Fruit fly (Drosophila melanogaster) whole organism, embryonic: ENCODE results near the gene Tcs6.

Experiments used
- BEAF-32 ChIP-seq: fragments of 200-800 bp; sonication (Bioruptor generic); optimal IDR thresholded peaks from 3 replicates; lab custom pipeline; 2017; ENCODE audit warnings: missing biosample characterization, missing genetic modification characterization, mild to moderate bottlenecking, moderate library complexity, missing genetic modification reagents
- Bdp1 ChIP-seq: fragments of 200-800 bp; sonication (Bioruptor generic); optimal IDR thresholded peaks from 3 replicates; lab custom pipeline; 2016; ENCODE audit warnings: missing biosample characterization, missing genetic modification characterization
- Blimp-1 ChIP-seq: fragments of 200-800 bp; sonication (Bioruptor generic); optimal IDR thresholded peaks from 3 replicates; lab custom pipeline; 2018; ENCODE audit warnings: missing biosample characterization, missing genetic modification characterization, mild to moderate bottlenecking, moderate library complexity, missing genetic modification reagents
- CG10147 ChIP-seq: fragments of 200-800 bp; sonication (Bioruptor generic); optimal IDR thresholded peaks from 2 replicates; lab custom pipeline; 2019; ENCODE audit warnings: missing biosample characterization, mild to moderate bottlenecking, missing genetic modification characterization, moderate library complexity
- CG1024 ChIP-seq: fragments of 200-800 bp; sonication (Bioruptor generic); IDR thresholded peaks from 2 replicates; pipeline ENCODE4 v1.3.6; 2022; ENCODE audit warnings: missing biosample characterization, missing genetic modification characterization
- CG10959 ChIP-seq: fragments of 200-800 bp; sonication (Bioruptor generic); IDR thresholded peaks from 2 replicates; pipeline ENCODE4 v1.3.6; 2022; ENCODE audit warnings: missing biosample characterization, missing genetic modification characterization
- CG12155 ChIP-seq: fragments of 200-800 bp; sonication (Bioruptor generic); optimal IDR thresholded peaks from 3 replicates; lab custom pipeline; 2016; ENCODE audit warnings: missing biosample characterization, missing genetic modification characterization
- CG1233 ChIP-seq: fragments of 200-800 bp; sonication (Bioruptor generic); optimal IDR thresholded peaks from 4 replicates; lab custom pipeline; 2018; ENCODE audit warnings: missing biosample characterization, mild to moderate bottlenecking, missing genetic modification characterization
- CG12391 ChIP-seq: fragments of 200-800 bp; sonication (Bioruptor generic); optimal IDR thresholded peaks from 3 replicates; lab custom pipeline; 2018; ENCODE audit warnings: missing biosample characterization, mild to moderate bottlenecking, missing genetic modification characterization, moderate library complexity
- CG12659 ChIP-seq: fragments of 200-800 bp; sonication (Bioruptor generic); optimal IDR thresholded peaks from 3 replicates; lab custom pipeline; 2017; ENCODE audit warnings: mild to moderate bottlenecking, missing biosample characterization, missing genetic modification reagents, missing genetic modification characterization
- CG13424 ChIP-seq: fragments of 200-800 bp; sonication (Bioruptor generic); optimal IDR thresholded peaks from 2 replicates; lab custom pipeline; 2019; ENCODE audit warnings: missing biosample characterization, mild to moderate bottlenecking, missing genetic modification characterization, moderate library complexity
- CG14710 ChIP-seq: fragments of 200-800 bp; sonication (Bioruptor generic); optimal IDR thresholded peaks from 3 replicates; lab custom pipeline; 2019; ENCODE audit warnings: missing biosample characterization, mild to moderate bottlenecking, missing genetic modification characterization, moderate library complexity
- CG15514 ChIP-seq: fragments of 200-800 bp; sonication (Bioruptor generic); optimal IDR thresholded peaks from 3 replicates; lab custom pipeline; 2017; ENCODE audit warnings: missing biosample characterization, missing genetic modification characterization, mild to moderate bottlenecking, moderate library complexity, missing genetic modification reagents
- CG16813 ChIP-seq: fragments of 200-800 bp; sonication (Bioruptor generic); IDR thresholded peaks from 3 replicates; pipeline ENCODE4 v1.3.6; 2022; ENCODE audit warnings: missing biosample characterization, missing genetic modification characterization; ENCODE audit not compliant: partially characterized antibody
- CG17328 ChIP-seq: fragments of 200-800 bp; sonication (Bioruptor generic); IDR thresholded peaks from 2 replicates; pipeline ENCODE4 v1.3.6; 2022; ENCODE audit warnings: missing biosample characterization, missing genetic modification characterization
- CG1792 ChIP-seq: fragments of 200-800 bp; sonication (Bioruptor generic); optimal IDR thresholded peaks from 2 replicates; lab custom pipeline; 2016; ENCODE audit warnings: missing biosample characterization, missing genetic modification characterization
- CG2120 ChIP-seq: fragments of 200-800 bp; sonication (Bioruptor generic); optimal IDR thresholded peaks from 3 replicates; lab custom pipeline; 2016; ENCODE audit warnings: missing biosample characterization, missing genetic modification characterization
- CG2199 ChIP-seq: fragments of 200-800 bp; sonication (Bioruptor generic); IDR thresholded peaks from 3 replicates; pipeline ENCODE4 v1.3.6; 2022; ENCODE audit warnings: missing biosample characterization, missing genetic modification characterization
- CG31441 ChIP-seq: fragments of 200-800 bp; sonication (Bioruptor generic); IDR thresholded peaks from 2 replicates; pipeline ENCODE4 v1.3.6; 2022; ENCODE audit warnings: missing biosample characterization, missing genetic modification characterization
- CG3281 ChIP-seq: fragments of 200-800 bp; sonication (Bioruptor generic); optimal IDR thresholded peaks from 3 replicates; lab custom pipeline; 2017; ENCODE audit warnings: missing biosample characterization, mild to moderate bottlenecking, missing genetic modification characterization
- CG3726 ChIP-seq: fragments of 200-800 bp; sonication (Bioruptor generic); IDR thresholded peaks from 3 replicates; pipeline ENCODE4, ENCODE4 v1.3.6; 2022; ENCODE audit warnings: missing biosample characterization, missing genetic modification characterization
- CG6272 ChIP-seq: fragments of 200-800 bp; sonication (Bioruptor generic); IDR thresholded peaks from 2 replicates; pipeline ENCODE4 v1.3.6; 2022; ENCODE audit warnings: missing biosample characterization, missing genetic modification characterization
- CG7839 ChIP-seq: fragments of 200-800 bp; sonication (Bioruptor generic); optimal IDR thresholded peaks from 3 replicates; lab custom pipeline; 2018; ENCODE audit warnings: missing biosample characterization, mild to moderate bottlenecking, missing genetic modification characterization, moderate library complexity
- CG7963 ChIP-seq: fragments of 200-800 bp; sonication (Bioruptor generic); IDR thresholded peaks from 3 replicates; pipeline ENCODE4 v1.3.6; 2022; ENCODE audit warnings: missing biosample characterization, missing genetic modification characterization; ENCODE audit not compliant: partially characterized antibody
- CG9437 ChIP-seq: fragments of 200-800 bp; sonication (Bioruptor generic); optimal IDR thresholded peaks from 2 replicates; lab custom pipeline; 2018; ENCODE audit warnings: missing biosample characterization, mild to moderate bottlenecking, missing genetic modification characterization
- Camta ChIP-seq: fragments of 200-800 bp; sonication (Bioruptor generic); optimal IDR thresholded peaks from 2 replicates; lab custom pipeline; 2016; ENCODE audit warnings: missing biosample characterization, missing genetic modification characterization
- CkIIα-i1 ChIP-seq: fragments of 200-800 bp; sonication (Bioruptor generic); IDR thresholded peaks from 2 replicates; pipeline ENCODE4 v1.3.6; 2022; ENCODE audit warnings: missing biosample characterization, missing genetic modification characterization
- CrebB ChIP-seq: fragments of 200-800 bp; sonication (Bioruptor generic); optimal IDR thresholded peaks from 3 replicates; lab custom pipeline; 2018; ENCODE audit warnings: missing biosample characterization, mild to moderate bottlenecking, missing genetic modification characterization
- Dip2 ChIP-seq: fragments of 200-800 bp; sonication (Bioruptor generic); IDR thresholded peaks from 2 replicates; pipeline ENCODE4 v1.3.6; 2022; ENCODE audit warnings: missing biosample characterization, missing genetic modification characterization
- Ets97D ChIP-seq: fragments of 200-800 bp; sonication (Bioruptor generic); optimal IDR thresholded peaks from 3 replicates; lab custom pipeline; 2016; ENCODE audit warnings: missing biosample characterization, missing genetic modification characterization
- Fer1 ChIP-seq: fragments of 200-800 bp; sonication (Bioruptor generic); optimal IDR thresholded peaks from 2 replicates; lab custom pipeline; 2017; ENCODE audit warnings: missing biosample characterization, mild to moderate bottlenecking, missing genetic modification characterization
- Hr39 ChIP-seq: fragments of >200 bp; optimal IDR thresholded peaks from 2 replicates; lab custom pipeline; 2017
- Lhr ChIP-seq: fragments of 200-800 bp; sonication (Bioruptor generic); optimal IDR thresholded peaks from 3 replicates; lab custom pipeline; 2017; ENCODE audit warnings: mild to moderate bottlenecking, missing biosample characterization, missing genetic modification reagents, missing genetic modification characterization
- Lpt ChIP-seq: fragments of >200 bp; optimal IDR thresholded peaks from 2 replicates; lab custom pipeline; 2018; ENCODE audit warnings: missing biosample characterization, missing genetic modification characterization
- NFAT ChIP-seq: fragments of 200-800 bp; sonication (Bioruptor generic); IDR thresholded peaks from 2 replicates; pipeline ENCODE4 v1.3.6; 2022; ENCODE audit warnings: missing biosample characterization, missing genetic modification characterization
- Oli ChIP-seq: fragments of 200-800 bp; sonication (Bioruptor generic); optimal IDR thresholded peaks from 2 replicates; lab custom pipeline; 2018; ENCODE audit warnings: missing biosample characterization, mild to moderate bottlenecking, missing genetic modification characterization, moderate library complexity
- Tbp ChIP-seq: fragments of >200 bp; optimal IDR thresholded peaks from 2 replicates; lab custom pipeline; 2018; ENCODE audit warnings: missing biosample characterization, missing genetic modification characterization
- ato ChIP-seq: fragments of 200-800 bp; sonication (Bioruptor generic); IDR thresholded peaks from 2 replicates; pipeline ENCODE4 v1.3.6; 2022; ENCODE audit warnings: missing biosample characterization, missing genetic modification characterization; ENCODE audit not compliant: partially characterized antibody
- cad ChIP-seq: fragments of >200 bp; optimal IDR thresholded peaks from 2 replicates; lab custom pipeline; 2017; ENCODE audit warnings: missing biosample characterization, missing genetic modification characterization
- dimm ChIP-seq: fragments of 200-800 bp; sonication (Bioruptor generic); IDR thresholded peaks from 2 replicates; pipeline ENCODE4 v1.3.6; 2022; ENCODE audit warnings: missing biosample characterization, missing genetic modification characterization
- dmrt11E ChIP-seq: fragments of 200-800 bp; sonication (Bioruptor generic); optimal IDR thresholded peaks from 3 replicates; lab custom pipeline; 2018; ENCODE audit warnings: missing biosample characterization, mild to moderate bottlenecking, missing genetic modification characterization, moderate library complexity
- gro ChIP-seq: fragments of 200-800 bp; sonication (Bioruptor generic); optimal IDR thresholded peaks from 2 replicates; lab custom pipeline; 2016; ENCODE audit warnings: missing biosample characterization, missing genetic modification characterization
- ham ChIP-seq: fragments of 200-800 bp; sonication (Bioruptor generic); IDR thresholded peaks from 2 replicates; pipeline ENCODE4 v1.3.6; 2022; ENCODE audit warnings: missing biosample characterization, missing genetic modification characterization
- lilli ChIP-seq: fragments of 200-800 bp; sonication (Bioruptor generic); optimal IDR thresholded peaks from 3 replicates; lab custom pipeline; 2016; ENCODE audit warnings: missing biosample characterization, missing genetic modification characterization
- lmd ChIP-seq: fragments of 200-800 bp; sonication (Bioruptor generic); IDR thresholded peaks from 2 replicates; pipeline ENCODE4 v1.3.6; 2022; ENCODE audit warnings: missing biosample characterization, missing genetic modification characterization
- lov ChIP-seq, 2 experiments: fragments of 200-800 bp in 1 of 2; fragments of >200 bp in 1 of 2; sonication (Bioruptor generic) in 1 of 2; IDR thresholded peaks in 1 of 2; optimal IDR thresholded peaks in 1 of 2; 2 replicates in 1 of 2; 3 replicates in 1 of 2; pipeline versions ENCODE4 v1.3.6 to Lab custom; 2017 to 2022; ENCODE audit warnings: missing biosample characterization in 1 of 2, missing genetic modification characterization in 1 of 2
- nerfin-1 ChIP-seq: fragments of 200-800 bp; sonication (Bioruptor generic); optimal IDR thresholded peaks from 3 replicates; lab custom pipeline; 2019; ENCODE audit warnings: missing biosample characterization, mild to moderate bottlenecking, missing genetic modification characterization, moderate library complexity
- nerfin-2 ChIP-seq: fragments of 200-800 bp; sonication (Bioruptor generic); IDR thresholded peaks from 2 replicates; pipeline ENCODE4 v1.3.6; 2022; ENCODE audit warnings: missing biosample characterization, missing genetic modification characterization; ENCODE audit not compliant: partially characterized antibody
- ranshi ChIP-seq: fragments of 200-800 bp; sonication (Bioruptor generic); IDR thresholded peaks from 2 replicates; pipeline ENCODE4 v1.3.6; 2022; ENCODE audit warnings: missing biosample characterization, missing genetic modification characterization
- sisA ChIP-seq: fragments of 200-800 bp; sonication (Bioruptor generic); IDR thresholded peaks from 2 replicates; pipeline ENCODE4 v1.3.6; 2022; ENCODE audit warnings: missing biosample characterization, missing genetic modification characterization
- so ChIP-seq: fragments of 200-800 bp; sonication (Bioruptor generic); IDR thresholded peaks from 3 replicates; pipeline ENCODE4 v1.3.6; 2022; ENCODE audit warnings: missing biosample characterization, missing genetic modification characterization
- unpg ChIP-seq: fragments of 200-800 bp; sonication (Bioruptor generic); optimal IDR thresholded peaks from 3 replicates; lab custom pipeline; 2018; ENCODE audit warnings: missing biosample characterization, mild to moderate bottlenecking, missing genetic modification characterization, moderate library complexity

The Tcs6 gene

DNA sequence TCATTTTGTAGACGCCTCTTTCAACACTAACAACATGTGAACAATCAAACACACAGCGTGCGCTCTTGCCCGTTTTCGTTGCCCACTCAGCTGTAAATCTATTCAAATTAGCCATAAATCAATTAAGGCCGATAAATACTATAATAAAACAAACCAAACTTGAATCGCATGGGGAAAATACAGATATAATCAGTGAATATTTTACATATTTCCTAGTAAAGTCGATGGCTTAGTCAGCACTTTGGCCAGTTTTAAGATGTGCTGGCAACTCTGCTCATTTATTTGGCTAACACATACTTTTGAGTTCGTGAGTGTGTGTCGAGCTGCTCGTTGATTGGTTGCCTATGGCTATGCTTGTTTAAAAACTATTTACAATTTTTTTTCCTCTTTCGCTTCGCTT, 41.2 kb upstream of the Tcs6 start (continued):
- TF ChIP-seq CrebB (tag; lab: Kevin White, UChicago) = no peak
- TF ChIP-seq CG31441 (GFP tag; lab: Robert Waterston, UW) = peak; percentile 7; the same call in 1 of the 2 replicates
- no peak for TF ChIP-seq gro (GFP tag; lab: Kevin White, UChicago)
- no peak for TF ChIP-seq CG12659 (GFP tag; lab: Kevin White, UChicago)
- TF ChIP-seq dimm = peak; percentile 18; the same call in 1 of the 2 replicates
- TF ChIP-seq nerfin-2 (GFP tag; lab: Robert Waterston, UW) = no peak
- no peak for TF ChIP-seq lmd (GFP tag; lab: Robert Waterston, UW)
- no peak for TF ChIP-seq CkIIα-i1
- TF ChIP-seq cad (GFP tag; lab: Kevin White, UChicago) = peak; percentile 36
- TF ChIP-seq dmrt11E (tag; lab: Kevin White, UChicago) = no peak
- TF ChIP-seq CG3281 (GFP tag; lab: Kevin White, UChicago) = no peak
- no peak for TF ChIP-seq unpg (GFP tag; lab: Kevin White, UChicago)
- TF ChIP-seq CG6272 = no peak
- no peak for TF ChIP-seq ranshi (GFP tag; lab: Robert Waterston, UW)
- TF ChIP-seq Bdp1 (GFP tag; lab: Kevin White, UChicago) = no peak
- no peak for TF ChIP-seq CG9437 (GFP tag; lab: Kevin White, UChicago)
- TF ChIP-seq CG10147 = no peak
- TF ChIP-seq NFAT (GFP tag; lab: Robert Waterston, UW) = no peak
- TF ChIP-seq lov (optimal IDR thresholded peaks at IDR 0.05; lab: Kevin White, UChicago) = no peak
- no peak for TF ChIP-seq lov (GFP tag; IDR thresholded peaks at IDR 0.05; lab: Robert Waterston, UW)
- TF ChIP-seq CG12391 (tag; lab: Kevin White, UChicago) = no peak
- no peak for TF ChIP-seq CG7963 (GFP tag; lab: Robert Waterston, UW)
- TF ChIP-seq CG1792 (GFP tag; lab: Kevin White, UChicago) = no peak
- no peak for TF ChIP-seq ato
- no peak for TF ChIP-seq Ets97D (GFP tag; lab: Kevin White, UChicago)
- TF ChIP-seq CG3726 (GFP tag; lab: Robert Waterston, UW) = no peak
- TF ChIP-seq Blimp-1 (GFP tag; lab: Kevin White, UChicago) = no peak
- TF ChIP-seq CG17328 (GFP tag; lab: Robert Waterston, UW) = no peak
- TF ChIP-seq CG16813 (GFP tag; lab: Robert Waterston, UW) = no peak
- TF ChIP-seq ham (GFP tag; lab: Robert Waterston, UW) = no peak
- no peak for TF ChIP-seq CG2199 (GFP tag; lab: Robert Waterston, UW)
- TF ChIP-seq CG2120 (GFP tag; lab: Kevin White, UChicago) = peak; percentile 41
- TF ChIP-seq so = no peak
- no peak for TF ChIP-seq Fer1
- no peak for TF ChIP-seq CG15514 (GFP tag; lab: Kevin White, UChicago)
- no peak for TF ChIP-seq CG1233 (GFP tag; lab: Kevin White, UChicago)
- no peak for TF ChIP-seq Tbp (GFP tag; lab: Kevin White, UChicago)
- TF ChIP-seq Oli (tag; lab: Kevin White, UChicago) = no peak
- no peak for TF ChIP-seq CG7839 (tag; lab: Kevin White, UChicago)
- no peak for TF ChIP-seq Lhr (GFP tag; lab: Kevin White, UChicago)
- TF ChIP-seq CG13424 (tag; lab: Kevin White, UChicago) = no peak
- TF ChIP-seq BEAF-32 (GFP tag; lab: Kevin White, UChicago) = no peak
- no peak for TF ChIP-seq Hr39 (lab: Kevin White, UChicago)
- TF ChIP-seq Camta (GFP tag; lab: Kevin White, UChicago) = no peak
- TF ChIP-seq lilli = peak; percentile 46
- TF ChIP-seq CG1024 (GFP tag; lab: Robert Waterston, UW) = no peak
- no peak for TF ChIP-seq CG12155
- TF ChIP-seq Dip2 (GFP tag; lab: Robert Waterston, UW) = no peak
- TF ChIP-seq CG14710 (tag; lab: Kevin White, UChicago) = no peak
- TF ChIP-seq CG10959 (GFP tag; lab: Robert Waterston, UW) = no peak
- no peak for TF ChIP-seq sisA
- no peak for TF ChIP-seq Lpt (GFP tag; lab: Kevin White, UChicago)
- no peak for TF ChIP-seq nerfin-1
